Fruit fly (Drosophila melanogaster) S2 (cell line): Measurements from ENCODE around the gene CG43407.

ENCODE experiments used
- CG8478 ChIP-seq: fragments of >200 bp; optimal IDR thresholded peaks from 2 replicates; lab custom pipeline; 2018
- CTCF ChIP-seq, 2 experiments: fragments of >200 bp; optimal IDR thresholded peaks; 2 replicates each; lab custom pipeline; 2018

DNA sequence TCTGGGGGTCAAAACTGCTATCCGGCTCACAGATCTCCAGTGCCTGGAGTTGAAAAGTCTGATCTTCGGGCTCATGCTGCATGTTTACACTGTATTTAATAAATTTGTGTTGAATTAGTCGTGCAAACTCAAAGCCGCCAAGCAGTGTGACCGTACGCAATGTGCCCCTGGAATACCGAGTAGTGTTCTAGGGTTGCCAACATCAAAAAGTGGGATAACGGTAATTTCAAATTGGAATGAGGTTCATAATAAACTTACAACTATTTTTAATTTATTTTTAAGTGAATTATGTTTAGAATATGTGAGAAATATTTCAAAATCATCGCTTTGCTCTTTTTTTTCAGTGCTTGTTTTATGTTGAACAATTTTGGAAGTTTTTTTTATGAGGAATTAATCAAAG is 47.0 kb upstream of the CG43407 start, which contains the start of gene Gem2:
- TF ChIP-seq CG8478 (lab: Kevin White, UChicago), result no peak
- no peak for TF ChIP-seq CTCF (optimal IDR thresholded peaks at IDR 0.05; lab: Kevin White, UChicago)
